Fruit fly (Drosophila melanogaster): Measurements from ENCODE around the gene Acox3.

dm6 chr2L:6479226-6479906 is 31.2 kb upstream of the Acox3 start:
- TF ChIP-seq CG8478 (optimal IDR thresholded peaks at IDR 0.05) = no peak
- TF ChIP-seq CTCF (optimal IDR thresholded peaks at IDR 0.05) = no peak
